Fruit fly (Drosophila melanogaster) whole organism, embryonic: ENCODE measurements around the gene CG7320.

Experiments
- Asciz ChIP-seq: fragments of 200-800 bp; sonication (Bioruptor generic); optimal IDR thresholded peaks from 2 replicates; lab custom pipeline; 2017; ENCODE audit warnings: missing biosample characterization, mild to moderate bottlenecking, missing genetic modification characterization, missing genetic modification reagents
- CG10209 ChIP-seq: fragments of 200-800 bp; sonication (Bioruptor generic); optimal IDR thresholded peaks from 3 replicates; lab custom pipeline; 2017; ENCODE audit warnings: missing biosample characterization, mild to moderate bottlenecking, missing genetic modification characterization, missing genetic modification reagents
- CG10321 ChIP-seq: fragments of 200-800 bp; sonication (Bioruptor generic); IDR thresholded peaks from 2 replicates; pipeline ENCODE4 v1.3.6; 2022; ENCODE audit warnings: missing biosample characterization, missing genetic modification characterization
- CG12071 ChIP-seq: fragments of 200-800 bp; sonication (Bioruptor generic); optimal IDR thresholded peaks from 3 replicates; lab custom pipeline; 2018; ENCODE audit warnings: missing biosample characterization, mild to moderate bottlenecking, missing genetic modification characterization
- CG12155 ChIP-seq: fragments of 200-800 bp; sonication (Bioruptor generic); optimal IDR thresholded peaks from 3 replicates; lab custom pipeline; 2016; ENCODE audit warnings: missing biosample characterization, missing genetic modification characterization
- CG12236 ChIP-seq: fragments of 200-800 bp; sonication (Bioruptor generic); optimal IDR thresholded peaks from 2 replicates; lab custom pipeline; 2016; ENCODE audit warnings: missing biosample characterization, missing genetic modification characterization
- CG12391 ChIP-seq: fragments of 200-800 bp; sonication (Bioruptor generic); optimal IDR thresholded peaks from 3 replicates; lab custom pipeline; 2018; ENCODE audit warnings: missing biosample characterization, mild to moderate bottlenecking, missing genetic modification characterization, moderate library complexity
- CG13287 ChIP-seq: fragments of 200-800 bp; sonication (Bioruptor generic); IDR thresholded peaks from 2 replicates; pipeline ENCODE4 v1.3.6; 2022; ENCODE audit warnings: missing biosample characterization, missing genetic modification characterization; ENCODE audit not compliant: partially characterized antibody
- CG14710 ChIP-seq: fragments of 200-800 bp; sonication (Bioruptor generic); optimal IDR thresholded peaks from 3 replicates; lab custom pipeline; 2019; ENCODE audit warnings: missing biosample characterization, mild to moderate bottlenecking, missing genetic modification characterization, moderate library complexity
- CG16813 ChIP-seq: fragments of 200-800 bp; sonication (Bioruptor generic); IDR thresholded peaks from 3 replicates; pipeline ENCODE4 v1.3.6; 2022; ENCODE audit warnings: missing biosample characterization, missing genetic modification characterization; ENCODE audit not compliant: partially characterized antibody
- CG18011 ChIP-seq: fragments of 200-800 bp; sonication (Bioruptor generic); optimal IDR thresholded peaks from 2 replicates; lab custom pipeline; 2017; ENCODE audit warnings: missing biosample characterization, missing genetic modification characterization, mild to moderate bottlenecking, moderate library complexity, missing genotype
- CG18764 ChIP-seq: fragments of 200-800 bp; sonication (Bioruptor generic); optimal IDR thresholded peaks from 3 replicates; lab custom pipeline; 2016; ENCODE audit warnings: missing biosample characterization, missing genetic modification characterization
- CG2712 ChIP-seq: fragments of 200-800 bp; optimal IDR thresholded peaks from 3 replicates; lab custom pipeline; 2019; ENCODE audit warnings: missing biosample characterization, mild to moderate bottlenecking, missing genetic modification characterization, moderate library complexity
- CG30403 ChIP-seq: fragments of 200-800 bp; sonication (Bioruptor generic); optimal IDR thresholded peaks from 3 replicates; lab custom pipeline; 2016; ENCODE audit warnings: missing biosample characterization, missing genetic modification characterization
- CG3163 ChIP-seq: fragments of 200-800 bp; sonication (Bioruptor generic); optimal IDR thresholded peaks from 3 replicates; lab custom pipeline; 2016; ENCODE audit warnings: missing biosample characterization, missing genetic modification characterization
- CG3281 ChIP-seq: fragments of 200-800 bp; sonication (Bioruptor generic); optimal IDR thresholded peaks from 3 replicates; lab custom pipeline; 2017; ENCODE audit warnings: missing biosample characterization, mild to moderate bottlenecking, missing genetic modification characterization
- CG7372 ChIP-seq: fragments of 200-800 bp; sonication (Bioruptor generic); IDR thresholded peaks from 2 replicates; pipeline ENCODE4 v1.3.6; 2022; ENCODE audit warnings: missing biosample characterization, missing genetic modification characterization
- CG7839 ChIP-seq: fragments of 200-800 bp; sonication (Bioruptor generic); optimal IDR thresholded peaks from 3 replicates; lab custom pipeline; 2018; ENCODE audit warnings: missing biosample characterization, mild to moderate bottlenecking, missing genetic modification characterization, moderate library complexity
- CG8388 ChIP-seq: fragments of 200-800 bp; sonication (Bioruptor generic); optimal IDR thresholded peaks from 2 replicates; lab custom pipeline; 2019; ENCODE audit warnings: missing biosample characterization, mild to moderate bottlenecking, missing genetic modification characterization, moderate library complexity
- Camta ChIP-seq: fragments of 200-800 bp; sonication (Bioruptor generic); optimal IDR thresholded peaks from 2 replicates; lab custom pipeline; 2016; ENCODE audit warnings: missing biosample characterization, missing genetic modification characterization
- Dad ChIP-seq: fragments of 200-800 bp; sonication (Bioruptor generic); optimal IDR thresholded peaks from 3 replicates; lab custom pipeline; 2016; ENCODE audit warnings: missing biosample characterization, missing genetic modification characterization
- Dip2 ChIP-seq: fragments of 200-800 bp; sonication (Bioruptor generic); IDR thresholded peaks from 2 replicates; pipeline ENCODE4 v1.3.6; 2022; ENCODE audit warnings: missing biosample characterization, missing genetic modification characterization
- HLHmδ ChIP-seq: fragments of 200-800 bp; sonication (Bioruptor generic); optimal IDR thresholded peaks from 2 replicates; lab custom pipeline; 2018; ENCODE audit warnings: missing biosample characterization, mild to moderate bottlenecking, missing genetic modification characterization, moderate library complexity
- Jarid2 ChIP-seq: fragments of 200-800 bp; sonication (Bioruptor generic); optimal IDR thresholded peaks from 3 replicates; lab custom pipeline; 2017; ENCODE audit warnings: mild to moderate bottlenecking, missing biosample characterization, missing genetic modification reagents, missing genetic modification characterization
- Lhr ChIP-seq: fragments of 200-800 bp; sonication (Bioruptor generic); optimal IDR thresholded peaks from 3 replicates; lab custom pipeline; 2017; ENCODE audit warnings: mild to moderate bottlenecking, missing biosample characterization, missing genetic modification reagents, missing genetic modification characterization
- Lpt ChIP-seq: fragments of >200 bp; optimal IDR thresholded peaks from 2 replicates; lab custom pipeline; 2018; ENCODE audit warnings: missing biosample characterization, missing genetic modification characterization
- Sox100B ChIP-seq: fragments of 200-800 bp; sonication (Bioruptor generic); optimal IDR thresholded peaks from 3 replicates; lab custom pipeline; 2018; ENCODE audit warnings: missing biosample characterization, mild to moderate bottlenecking, missing genetic modification characterization
- Spps ChIP-seq: fragments of 200-800 bp; sonication (Bioruptor generic); optimal IDR thresholded peaks from 2 replicates; lab custom pipeline; 2018; ENCODE audit warnings: missing biosample characterization, mild to moderate bottlenecking, missing genetic modification characterization
- Xbp1 ChIP-seq: fragments of 200-800 bp; sonication (Bioruptor generic); optimal IDR thresholded peaks from 3 replicates; lab custom pipeline; 2016; ENCODE audit warnings: missing biosample characterization, mild to moderate bottlenecking, missing genetic modification characterization
- br ChIP-seq: fragments of >200 bp; optimal IDR thresholded peaks from 2 replicates; lab custom pipeline; 2017
- chinmo ChIP-seq: fragments of 200-800 bp; sonication (Bioruptor generic); IDR thresholded peaks from 4 replicates; pipeline ENCODE4 v1.3.6; 2022; ENCODE audit warnings: missing biosample characterization, missing genetic modification characterization; ENCODE audit not compliant: partially characterized antibody
- chm ChIP-seq: fragments of 200-800 bp; sonication (Bioruptor generic); IDR thresholded peaks from 2 replicates; pipeline ENCODE4 v1.3.6; 2022; ENCODE audit warnings: missing biosample characterization, missing genetic modification characterization
- crol ChIP-seq: fragments of 200-800 bp; sonication (Bioruptor generic); IDR thresholded peaks from 2 replicates; pipeline ENCODE4 v1.3.6; 2022; ENCODE audit warnings: missing biosample characterization, missing genetic modification characterization
- cwo ChIP-seq: fragments of 200-800 bp; sonication (Bioruptor generic); optimal IDR thresholded peaks from 3 replicates; lab custom pipeline; 2017; ENCODE audit warnings: missing biosample characterization, missing genetic modification characterization, mild to moderate bottlenecking, moderate library complexity, missing genetic modification reagents
- dmrt11E ChIP-seq: fragments of 200-800 bp; sonication (Bioruptor generic); optimal IDR thresholded peaks from 3 replicates; lab custom pipeline; 2018; ENCODE audit warnings: missing biosample characterization, mild to moderate bottlenecking, missing genetic modification characterization, moderate library complexity
- ewg ChIP-seq: fragments of 200-800 bp; sonication (Bioruptor generic); optimal IDR thresholded peaks from 3 replicates; lab custom pipeline; 2017; ENCODE audit warnings: mild to moderate bottlenecking, missing biosample characterization, missing genetic modification reagents, missing genetic modification characterization
- fd64A ChIP-seq: fragments of 200-800 bp; sonication (Bioruptor generic); optimal IDR thresholded peaks from 3 replicates; lab custom pipeline; 2018; ENCODE audit warnings: missing biosample characterization, mild to moderate bottlenecking, missing genetic modification characterization
- ind ChIP-seq: fragments of 200-800 bp; sonication (Bioruptor generic); optimal IDR thresholded peaks from 3 replicates; lab custom pipeline; 2016; ENCODE audit warnings: missing biosample characterization, missing genetic modification characterization
- kni ChIP-seq: fragments of 200-800 bp; sonication (Bioruptor generic); optimal IDR thresholded peaks from 3 replicates; lab custom pipeline; 2017; ENCODE audit warnings: mild to moderate bottlenecking, missing biosample characterization, missing genetic modification reagents, missing genetic modification characterization
- nmo ChIP-seq: fragments of 200-800 bp; sonication (Bioruptor generic); optimal IDR thresholded peaks from 2 replicates; lab custom pipeline; 2018; ENCODE audit warnings: missing biosample characterization, mild to moderate bottlenecking, missing genetic modification characterization, moderate library complexity
- pb ChIP-seq: fragments of 200-800 bp; sonication (Bioruptor generic); optimal IDR thresholded peaks from 3 replicates; lab custom pipeline; 2016; ENCODE audit warnings: missing biosample characterization, missing genetic modification characterization
- pfk ChIP-seq: fragments of 200-800 bp; sonication (Bioruptor generic); optimal IDR thresholded peaks from 2 replicates; lab custom pipeline; 2018; ENCODE audit warnings: missing biosample characterization, mild to moderate bottlenecking, missing genetic modification characterization, moderate library complexity
- phol ChIP-seq: fragments of 200-800 bp; sonication (Bioruptor generic); optimal IDR thresholded peaks from 3 replicates; lab custom pipeline; 2018; ENCODE audit warnings: missing biosample characterization, mild to moderate bottlenecking, missing genetic modification characterization, moderate library complexity
- pros ChIP-seq: fragments of 200-800 bp; sonication (Bioruptor generic); optimal IDR thresholded peaks from 3 replicates; lab custom pipeline; 2019; ENCODE audit warnings: missing biosample characterization, mild to moderate bottlenecking, missing genetic modification characterization, moderate library complexity
- sd ChIP-seq: fragments of 200-800 bp; sonication (Bioruptor generic); optimal IDR thresholded peaks from 3 replicates; lab custom pipeline; 2018; ENCODE audit warnings: missing biosample characterization, mild to moderate bottlenecking, missing genetic modification characterization, moderate library complexity
- sens-2 ChIP-seq: fragments of 200-800 bp; sonication (Bioruptor generic); IDR thresholded peaks from 2 replicates; pipeline ENCODE4 v1.3.6; 2022; ENCODE audit warnings: missing biosample characterization, missing genetic modification characterization
- tll ChIP-seq, 2 experiments: fragments of 200-800 bp in 1 of 2; fragments of >200 bp in 1 of 2; sonication (Bioruptor generic) in 1 of 2; optimal IDR thresholded peaks; 2 replicates each; lab custom pipeline; 2017 to 2019; ENCODE audit warnings: missing biosample characterization in 2 of 2, missing genetic modification characterization in 2 of 2, mild to moderate bottlenecking in 1 of 2, moderate library complexity in 1 of 2
- tx ChIP-seq: fragments of 200-800 bp; sonication (Bioruptor generic); optimal IDR thresholded peaks from 2 replicates; lab custom pipeline; 2016; ENCODE audit warnings: missing biosample characterization, missing genetic modification characterization
- wor ChIP-seq: fragments of 200-800 bp; sonication (Bioruptor generic); IDR thresholded peaks from 2 replicates; pipeline ENCODE4 v1.3.6; 2022; ENCODE audit warnings: missing biosample characterization, missing genetic modification characterization
- z ChIP-seq: fragments of 200-800 bp; sonication (Bioruptor generic); IDR thresholded peaks from 3 replicates; pipeline ENCODE4 v1.3.6; 2022; ENCODE audit warnings: missing biosample characterization, missing genetic modification characterization

The CG7320 gene

DNA sequence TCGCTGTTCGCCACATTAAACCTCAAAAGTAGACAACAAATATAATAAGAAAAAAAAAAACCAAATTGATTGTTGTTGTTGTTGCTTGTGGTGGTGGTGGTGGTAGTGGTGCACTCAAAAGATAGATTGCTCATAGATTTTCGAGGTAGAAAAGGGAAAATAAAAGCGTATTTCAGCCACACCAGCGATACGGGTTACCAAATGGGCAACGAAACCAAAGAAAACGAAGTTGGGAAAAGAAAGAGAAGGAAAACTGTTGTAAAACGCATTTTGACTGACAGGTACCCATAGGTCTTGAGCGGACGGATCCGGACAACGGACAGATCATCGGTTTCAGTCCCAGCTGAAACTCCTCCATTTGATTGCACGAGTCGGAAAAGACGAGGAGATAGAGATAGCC lies 27.2 kb downstream of the CG7320 start (continued):
- TF ChIP-seq HLHmδ (no peak), CG13287 (no peak), pros (peak; percentile 50), CG7372 (GFP tag; lab: Robert Waterston, UW) (no peak), CG14710 (tag; lab: Kevin White, UChicago) (no peak), CG3281 (GFP tag; lab: Kevin White, UChicago) (no peak), Spps (no peak), CG18011 (GFP tag; lab: Kevin White, UChicago) (no peak), sd (tag; lab: Kevin White, UChicago) (no peak), Jarid2 (no peak), pb (no peak), CG7839 (no peak), CG10209 (GFP tag; lab: Kevin White, UChicago) (no peak), tll (GFP tag; optimal IDR thresholded peaks at IDR 0.05; lab: Kevin White, UChicago) (peak in 1 of 2 experiments; percentile 34), ewg (GFP tag; lab: Kevin White, UChicago) (no peak), fd64A (no peak), chm (GFP tag; lab: Robert Waterston, UW) (no peak), Dad (no peak), z (no peak)

dm6 chr3L:18228954-18229627 lies 27.8 kb downstream of the CG7320 start:
- peak; percentile 72 for TF ChIP-seq dmrt11E (tag; lab: Kevin White, UChicago)
- TF ChIP-seq kni (GFP tag; lab: Kevin White, UChicago) = peak; percentile 7
- TF ChIP-seq nmo (GFP tag; lab: Kevin White, UChicago) = peak; percentile 35
- peak; percentile 14 for TF ChIP-seq CG8388 (GFP tag; lab: Kevin White, UChicago)
- TF ChIP-seq Asciz (GFP tag; lab: Kevin White, UChicago) = no peak
- TF ChIP-seq CG12071 (GFP tag; lab: Kevin White, UChicago) = no peak
- no peak for TF ChIP-seq chinmo (GFP tag; lab: Robert Waterston, UW)
- no peak for TF ChIP-seq wor (GFP tag; lab: Robert Waterston, UW)
- no peak for TF ChIP-seq Camta (GFP tag; lab: Kevin White, UChicago)
- no peak for TF ChIP-seq tx (GFP tag; lab: Kevin White, UChicago)
- peak; percentile 7 for TF ChIP-seq CG2712 (tag; lab: Kevin White, UChicago)
- peak; percentile 24; the same call in 1 of the 2 replicates for TF ChIP-seq sens-2 (GFP tag; lab: Robert Waterston, UW)
- no peak for TF ChIP-seq Lhr (GFP tag; lab: Kevin White, UChicago)
- TF ChIP-seq CG30403 (GFP tag; lab: Kevin White, UChicago) = no peak
- no peak for TF ChIP-seq pfk (GFP tag; lab: Kevin White, UChicago)
- TF ChIP-seq phol = peak; percentile 5
- TF ChIP-seq CG12155 (GFP tag; lab: Kevin White, UChicago) = no peak
- TF ChIP-seq CG16813 (GFP tag; lab: Robert Waterston, UW) = no peak
- TF ChIP-seq Sox100B (GFP tag; lab: Kevin White, UChicago) = no peak
- no peak for TF ChIP-seq CG10321
- no peak for TF ChIP-seq br
- TF ChIP-seq CG12391 (tag; lab: Kevin White, UChicago) = peak; percentile 59
- peak; percentile 95 for TF ChIP-seq crol (GFP tag; lab: Robert Waterston, UW)
- no peak for TF ChIP-seq ind (GFP tag; lab: Kevin White, UChicago)
- no peak for TF ChIP-seq Spps
- no peak for TF ChIP-seq Lpt (GFP tag; lab: Kevin White, UChicago)
- no peak for TF ChIP-seq CG18764 (GFP tag; lab: Kevin White, UChicago)
- TF ChIP-seq Xbp1 (GFP tag; lab: Kevin White, UChicago) = no peak
- no peak for TF ChIP-seq CG12236 (GFP tag; lab: Kevin White, UChicago)
- TF ChIP-seq cwo (GFP tag; lab: Kevin White, UChicago) = peak; percentile 28
- TF ChIP-seq CG3163 (GFP tag; lab: Kevin White, UChicago) = no peak
- no peak for TF ChIP-seq Dip2 (GFP tag; lab: Robert Waterston, UW)
